Fruit fly (Drosophila melanogaster): ENCODE data around the gene Rhau.

Rhau gene

dm6 chr2L:20758847-20759465 is 1.2 kb upstream of the Rhau start (continued):
- TF ChIP-seq CG10267 (tag; optimal IDR thresholded peaks at IDR 0.05): peak; percentile 63
- no peak for TF ChIP-seq Lim3 (GFP tag; IDR thresholded peaks at IDR 0.05)
- peak; percentile 67 for TF ChIP-seq CG4424 (GFP tag; optimal IDR thresholded peaks at IDR 0.05)
- no peak for TF ChIP-seq CG14860 (GFP tag; IDR thresholded peaks at IDR 0.05; ENCODE audit: partially characterized antibody)
- TF ChIP-seq Neu2 (GFP tag; optimal IDR thresholded peaks at IDR 0.05; ENCODE audit: borderline replicate concordance): peak; percentile 10
- TF ChIP-seq gsb (GFP tag; IDR thresholded peaks at IDR 0.05): peak; percentile 76
- peak; percentile 45 for TF ChIP-seq CG6654 (GFP tag; optimal IDR thresholded peaks at IDR 0.05)
- TF ChIP-seq Deaf1 (tag; optimal IDR thresholded peaks at IDR 0.05): peak; percentile 61
- TF ChIP-seq CG15696 (tag; optimal IDR thresholded peaks at IDR 0.05): peak; percentile 46
- TF ChIP-seq abd-A (tag; optimal IDR thresholded peaks at IDR 0.05): no peak
- TF ChIP-seq sqz (GFP tag; optimal IDR thresholded peaks at IDR 0.05): no peak
- TF ChIP-seq mirr (GFP tag; optimal IDR thresholded peaks at IDR 0.05): no peak
- TF ChIP-seq CG8359 (GFP tag; optimal IDR thresholded peaks at IDR 0.05; ENCODE audit: borderline replicate concordance): peak; percentile 44
- TF ChIP-seq dmrt11E (tag; optimal IDR thresholded peaks at IDR 0.05): peak; percentile 23
- no peak for TF ChIP-seq salm (tag; optimal IDR thresholded peaks at IDR 0.05)
- peak; percentile 67 for TF ChIP-seq HHEX (GFP tag; optimal IDR thresholded peaks at IDR 0.05)
- peak; percentile 25 for TF ChIP-seq Camta (GFP tag; optimal IDR thresholded peaks at IDR 0.05)
- TF ChIP-seq CG11504 (tag; optimal IDR thresholded peaks at IDR 0.05): peak; percentile 78
- TF ChIP-seq eve (GFP tag; optimal IDR thresholded peaks at IDR 0.05): no peak
- peak; percentile 54 for TF ChIP-seq CG13424 (tag; optimal IDR thresholded peaks at IDR 0.05)
- TF ChIP-seq emc (GFP tag; optimal IDR thresholded peaks at IDR 0.05): no peak
- TF ChIP-seq CG12744 (GFP tag; optimal IDR thresholded peaks at IDR 0.05): no peak
- peak; percentile 47 for TF ChIP-seq CG16863 (GFP tag; optimal IDR thresholded peaks at IDR 0.05)
- TF ChIP-seq B-H2 (GFP tag; optimal IDR thresholded peaks at IDR 0.05): no peak
- TF ChIP-seq CG1233 (GFP tag; optimal IDR thresholded peaks at IDR 0.05): peak; percentile 68
- no peak for TF ChIP-seq CG8290 (GFP tag; optimal IDR thresholded peaks at IDR 0.05)
- TF ChIP-seq CG8290 (tag; optimal IDR thresholded peaks at IDR 0.05): peak in 1 of 2 experiments; percentile 35
- peak; percentile 14 for TF ChIP-seq CG1647 (GFP tag; optimal IDR thresholded peaks at IDR 0.05)
- peak; percentile 74 for TF ChIP-seq Ptx1 (GFP tag; IDR thresholded peaks at IDR 0.05)
- TF ChIP-seq Dfd (GFP tag; optimal IDR thresholded peaks at IDR 0.05): no peak
- peak; percentile 66 for TF ChIP-seq phol (tag; optimal IDR thresholded peaks at IDR 0.05)
- peak; percentile 67 for TF ChIP-seq BtbVII (GFP tag; optimal IDR thresholded peaks at IDR 0.05)
- TF ChIP-seq odd (GFP tag; optimal IDR thresholded peaks at IDR 0.05): no peak
- TF ChIP-seq repo (GFP tag; optimal IDR thresholded peaks at IDR 0.05): peak; percentile 20
- TF ChIP-seq run (tag; optimal IDR thresholded peaks at IDR 0.05): no peak
- TF ChIP-seq CG30020 (tag; optimal IDR thresholded peaks at IDR 0.05): no peak
- peak; percentile 47; the same call in 1 of the 2 replicates for TF ChIP-seq danr (GFP tag; IDR thresholded peaks at IDR 0.05)
- TF ChIP-seq ken (GFP tag; IDR thresholded peaks at IDR 0.05): peak; percentile 49; the same call in 1 of the 3 replicates
- TF ChIP-seq tap (tag; optimal IDR thresholded peaks at IDR 0.05): peak; percentile 39
- peak; percentile 26; the same call in 1 of the 2 replicates for TF ChIP-seq ham (GFP tag; IDR thresholded peaks at IDR 0.05)
- TF ChIP-seq unpg (GFP tag; optimal IDR thresholded peaks at IDR 0.05): peak; percentile 67
- no peak for TF ChIP-seq jumu (GFP tag; optimal IDR thresholded peaks at IDR 0.05)
- peak; percentile 49 for TF ChIP-seq Jarid2 (GFP tag; optimal IDR thresholded peaks at IDR 0.05)
- TF ChIP-seq sd (tag; optimal IDR thresholded peaks at IDR 0.05): no peak
- TF ChIP-seq tll (GFP tag; optimal IDR thresholded peaks at IDR 0.05): no peak
- TF ChIP-seq vvl (GFP tag; IDR thresholded peaks at IDR 0.05): peak; percentile 59
- TF ChIP-seq ab (GFP tag; optimal IDR thresholded peaks at IDR 0.05): no peak
- no peak for TF ChIP-seq HmgD (GFP tag; optimal IDR thresholded peaks at IDR 0.05)
- TF ChIP-seq CG6254 (GFP tag; optimal IDR thresholded peaks at IDR 0.05): peak; percentile 61
- peak; percentile 11 for TF ChIP-seq CG12236 (GFP tag; optimal IDR thresholded peaks at IDR 0.05)

All from whole organism, embryonic.